Worm (Caenorhabditis elegans) whole organism, L1 larva: ENCODE results near the gene nfi-1.

Experiments used
- C16A3.4 ChIP-seq: fragments of 150-350 bp; optimal IDR thresholded peaks from 2 replicates; lab custom pipeline; 2014; ENCODE audit warnings: missing biosample characterization, missing genetic modification characterization
- dpl-1 ChIP-seq, 3 experiments: fragments of 150-350 bp in 2 of 3; sonication (generic microtip) in 1 of 3; optimal IDR thresholded peaks; 2 replicates each; lab custom pipeline; 2014 to 2017; ENCODE audit warnings: missing biosample characterization in 3 of 3, missing genetic modification characterization in 3 of 3, missing genetic modification reagents in 3 of 3
- fos-1 ChIP-seq: fragments of 150-350 bp; optimal IDR thresholded peaks from 2 replicates; lab custom pipeline; 2014; ENCODE audit warnings: missing biosample characterization, missing genetic modification characterization
- tbx-2 ChIP-seq: sonication (generic microtip); optimal IDR thresholded peaks from 2 replicates; lab custom pipeline; 2016; ENCODE audit warnings: missing genetic modification characterization, missing compliant biosample characterization

DNA sequence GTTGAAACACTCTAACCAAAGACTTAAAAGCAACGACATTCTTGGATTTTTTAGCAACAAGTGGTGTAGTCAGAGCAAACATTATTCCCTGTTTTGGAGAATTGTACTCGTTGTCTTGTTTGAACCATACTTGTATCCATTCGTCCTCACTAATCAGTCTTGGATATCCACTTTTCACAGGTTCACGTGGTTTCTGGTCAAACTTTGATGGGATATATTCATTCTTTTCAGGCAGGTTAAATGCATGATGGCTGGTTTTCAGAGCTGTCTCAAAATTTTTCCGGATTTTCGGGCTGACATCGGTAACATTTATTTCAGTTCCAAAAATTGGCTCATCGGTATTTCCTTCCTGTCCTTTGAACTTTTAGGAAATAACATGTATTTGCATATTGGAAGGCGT is 16.6 kb upstream of the nfi-1 start:
- no peak for TF ChIP-seq dpl-1 (GFP tag; optimal IDR thresholded peaks at IDR 0.05; lab: Kevin White, UChicago)
- TF ChIP-seq tbx-2 (tag; lab: Kevin White, UChicago) = no peak
- no peak for TF ChIP-seq fos-1 (tag; lab: Kevin White, UChicago)
- TF ChIP-seq C16A3.4 (tag; lab: Kevin White, UChicago) = no peak
